Worm (Caenorhabditis elegans) whole organism, L1 larva: ENCODE results near the gene acs-2.

Experiments used
- aly-2 ChIP-seq: fragments of 150-350 bp; optimal IDR thresholded peaks from 2 replicates; lab custom pipeline; 2014; ENCODE audit warnings: missing biosample characterization, missing genetic modification characterization
- lin-13 ChIP-seq: fragments of 150-350 bp; optimal IDR thresholded peaks from 2 replicates; lab custom pipeline; 2014; ENCODE audit warnings: missing biosample characterization, missing genetic modification reagents, missing genetic modification characterization
- nhr-11 ChIP-seq: fragments of 150-350 bp; optimal IDR thresholded peaks from 2 replicates; lab custom pipeline; 2014; ENCODE audit warnings: missing biosample characterization, missing genetic modification characterization
- skn-1 ChIP-seq: fragments of 150-350 bp; optimal IDR thresholded peaks from 2 replicates; lab custom pipeline; 2014; ENCODE audit warnings: missing biosample characterization, missing genetic modification characterization
- snpc-4 ChIP-seq: fragments of 150-350 bp; optimal IDR thresholded peaks from 2 replicates; lab custom pipeline; 2014; ENCODE audit warnings: missing biosample characterization, missing genetic modification characterization
- tbx-2 ChIP-seq: sonication (generic microtip); optimal IDR thresholded peaks from 2 replicates; lab custom pipeline; 2016; ENCODE audit warnings: missing genetic modification characterization, missing compliant biosample characterization
- ztf-11 ChIP-seq, 2 experiments: sonication (generic microtip); optimal IDR thresholded peaks; 2 replicates each; lab custom pipeline; 2016 to 2017; ENCODE audit warnings: missing genetic modification characterization in 2 of 2, missing biosample characterization in 1 of 2, missing compliant biosample characterization in 1 of 2

DNA sequence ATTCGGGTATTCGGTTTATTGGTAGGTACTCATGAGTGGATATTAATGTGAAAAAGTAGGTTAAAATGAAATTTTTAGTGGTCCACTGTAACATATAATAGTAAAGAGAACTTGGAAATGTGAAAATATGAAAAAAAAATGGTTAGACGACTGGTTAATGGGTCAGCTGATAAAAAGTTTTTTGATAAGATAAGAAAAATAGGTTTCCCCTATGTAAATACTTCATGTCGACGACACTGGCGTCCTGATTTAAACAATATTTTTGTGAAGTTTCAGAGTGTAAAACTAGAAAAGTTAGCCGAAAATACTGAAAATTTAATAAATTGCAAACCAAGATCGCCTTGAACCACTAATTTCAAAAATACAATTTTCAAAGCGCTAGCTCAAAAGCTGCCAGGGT, 34.1 kb upstream of the acs-2 start, which contains the start of gene F21A3.11:
- TF ChIP-seq snpc-4 (tag; lab: Kevin White, UChicago) = no peak
- TF ChIP-seq lin-13 (GFP tag; lab: Kevin White, UChicago) = no peak
- no peak for TF ChIP-seq ztf-11 (tag; optimal IDR thresholded peaks at IDR 0.05; lab: Kevin White, UChicago)
- TF ChIP-seq skn-1 (tag; lab: Kevin White, UChicago) = no peak
- no peak for TF ChIP-seq nhr-11 (tag; lab: Kevin White, UChicago)
- TF ChIP-seq tbx-2 (tag; lab: Kevin White, UChicago) = no peak
- no peak for TF ChIP-seq aly-2 (tag; lab: Kevin White, UChicago)
